Fruit fly (Drosophila melanogaster): ENCODE data around the gene CG31673.

The CG31673 gene

DNA sequence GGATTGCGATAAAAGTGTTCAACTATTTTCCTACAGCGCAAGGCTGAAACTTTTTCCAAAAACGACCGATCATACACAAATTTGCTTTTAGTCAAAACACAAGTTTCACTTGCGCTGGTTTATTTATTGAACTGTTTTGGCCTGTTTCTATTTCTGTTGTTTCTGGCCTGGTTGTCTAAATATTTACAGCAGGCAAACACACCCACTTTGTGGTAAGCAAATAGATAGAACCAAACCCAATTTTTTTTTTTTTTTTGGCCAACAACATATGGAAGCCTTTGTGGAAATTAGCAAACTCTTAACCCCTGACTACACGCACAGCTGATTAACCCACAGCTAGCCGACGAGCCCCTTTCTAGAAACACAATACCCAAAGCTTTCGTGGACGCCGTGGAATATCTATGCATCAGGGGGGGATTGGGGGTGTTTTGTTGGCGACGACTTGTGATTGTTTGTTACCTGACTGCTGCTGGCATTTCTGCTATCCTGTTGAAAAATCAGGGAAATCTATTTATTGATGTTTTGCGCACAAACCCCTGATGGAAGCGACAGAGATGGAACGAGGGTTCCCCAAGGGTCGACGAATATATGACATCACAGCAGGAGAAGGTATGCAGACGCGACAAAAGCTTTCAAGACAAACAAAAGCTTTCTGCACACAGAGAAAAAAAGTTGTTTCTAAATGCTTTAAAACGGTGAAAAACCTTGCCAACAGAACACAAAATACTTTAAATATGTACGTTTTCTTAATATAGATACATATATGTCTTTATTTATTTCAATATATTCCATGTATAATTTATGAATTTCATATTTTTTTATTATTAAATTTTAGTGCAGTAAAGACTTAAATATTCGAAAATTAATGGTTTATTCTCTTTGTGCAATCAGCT, 21.5 kb upstream of the CG31673 start (continued):
- TF ChIP-seq CG8319 (GFP tag; optimal IDR thresholded peaks at IDR 0.05) (no peak), CG4318 (GFP tag; optimal IDR thresholded peaks at IDR 0.05) (no peak), Lpt (GFP tag; optimal IDR thresholded peaks at IDR 0.05) (no peak), Ets96B (tag; optimal IDR thresholded peaks at IDR 0.05) (peak; percentile 44), CG8119 (GFP tag; IDR thresholded peaks at IDR 0.05) (peak; percentile 65; the same call in 2 of the 3 replicates), CG6163 (GFP tag; IDR thresholded peaks at IDR 0.05) (0 out of 3 replicates have a peak, but pooled peaks have one; percentile 31), CG10631 (GFP tag; optimal IDR thresholded peaks at IDR 0.05) (peak; percentile 15), CG6854 (GFP tag; optimal IDR thresholded peaks at IDR 0.05) (no peak), vri (GFP tag; optimal IDR thresholded peaks at IDR 0.05) (peak; percentile 30), CG16779 (tag; optimal IDR thresholded peaks at IDR 0.05) (no peak), Met (GFP tag; optimal IDR thresholded peaks at IDR 0.05) (peak; percentile 10), CG6276 (GFP tag; optimal IDR thresholded peaks at IDR 0.05) (no peak), dsx (GFP tag; optimal IDR thresholded peaks at IDR 0.05; ENCODE audit: poor library complexity, severe bottlenecking) (peak; percentile 24), CG15336 (GFP tag; IDR thresholded peaks at IDR 0.05) (peak; percentile 69), spab (GFP tag; optimal IDR thresholded peaks at IDR 0.05) (no peak), pdm3 (GFP tag; optimal IDR thresholded peaks at IDR 0.05) (peak; percentile 19), Sox14 (GFP tag; optimal IDR thresholded peaks at IDR 0.05) (no peak), OdsH (GFP tag; optimal IDR thresholded peaks at IDR 0.05) (peak; percentile 33), CG10669 (GFP tag; optimal IDR thresholded peaks at IDR 0.05) (no peak), topi (GFP tag; optimal IDR thresholded peaks at IDR 0.05) (peak; percentile 11), CG1621 (tag; optimal IDR thresholded peaks at IDR 0.05) (no peak), Hr4 (GFP tag; optimal IDR thresholded peaks at IDR 0.05) (peak; percentile 3), acj6 (GFP tag; optimal IDR thresholded peaks at IDR 0.05) (peak; percentile 34), CG9139 (GFP tag; optimal IDR thresholded peaks at IDR 0.05) (peak; percentile 3), CG11294 (GFP tag; IDR thresholded peaks at IDR 0.05) (no peak), CG32006 (GFP tag; optimal IDR thresholded peaks at IDR 0.05) (peak; percentile 39), CG31627 (GFP tag; optimal IDR thresholded peaks at IDR 0.05) (no peak), svp (GFP tag) (peak; percentile 62), CG11902 (GFP tag; optimal IDR thresholded peaks at IDR 0.05) (no peak), Blimp-1 (GFP tag; optimal IDR thresholded peaks at IDR 0.05) (no peak), CG11762 (GFP tag; optimal IDR thresholded peaks at IDR 0.05; ENCODE audit: insufficient read depth) (peak; percentile 12)

DNA sequence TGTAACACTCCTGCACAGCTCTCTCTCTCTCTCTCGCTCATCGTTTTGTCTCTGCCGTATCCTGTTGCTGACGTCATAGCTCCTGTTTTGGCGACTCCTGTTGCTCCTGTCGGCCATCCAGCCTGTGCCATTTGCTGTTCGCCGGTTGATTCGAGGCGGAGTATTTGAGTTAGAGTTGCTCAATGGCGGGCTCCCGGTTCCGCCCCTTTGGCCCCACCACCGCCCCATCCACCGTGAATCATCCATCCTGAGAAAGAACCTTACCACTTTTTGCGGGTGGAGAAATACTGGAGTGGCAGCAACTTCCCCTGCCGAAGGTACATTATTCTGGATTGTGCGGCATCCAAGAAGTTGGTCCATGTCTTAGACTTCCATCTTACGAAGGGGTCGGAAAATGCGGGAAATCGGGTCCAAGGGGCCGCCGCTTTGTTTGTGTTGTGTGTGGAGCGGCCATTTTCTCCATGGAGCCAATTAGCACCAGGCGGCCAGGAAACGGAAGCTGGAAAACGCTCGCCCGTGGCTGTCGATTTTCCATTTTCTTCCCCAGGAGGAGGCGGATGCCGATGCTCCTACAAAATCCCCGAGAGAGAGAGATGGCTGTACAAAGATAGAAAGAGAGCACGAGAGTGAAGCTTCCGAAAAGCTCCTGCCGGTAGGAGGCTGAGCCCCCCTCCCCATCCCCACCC, 20.8 kb upstream of the CG31673 start:
- TF ChIP-seq CG8632 (GFP tag; optimal IDR thresholded peaks at IDR 0.05) (no peak), CG10631 (GFP tag; optimal IDR thresholded peaks at IDR 0.05) (no peak), CG11294 (GFP tag; IDR thresholded peaks at IDR 0.05) (no peak), lz (GFP tag; optimal IDR thresholded peaks at IDR 0.05) (no peak), Ets96B (tag; optimal IDR thresholded peaks at IDR 0.05) (no peak), OdsH (GFP tag; optimal IDR thresholded peaks at IDR 0.05) (no peak), CG6808 (GFP tag; optimal IDR thresholded peaks at IDR 0.05) (no peak), Eip78C (GFP tag) (no peak), CG11902 (GFP tag; optimal IDR thresholded peaks at IDR 0.05) (no peak), acj6 (GFP tag; optimal IDR thresholded peaks at IDR 0.05) (no peak), Gug (GFP tag; IDR thresholded peaks at IDR 0.05) (no peak), dsx (GFP tag; optimal IDR thresholded peaks at IDR 0.05; ENCODE audit: poor library complexity, severe bottlenecking) (no peak)

DNA sequence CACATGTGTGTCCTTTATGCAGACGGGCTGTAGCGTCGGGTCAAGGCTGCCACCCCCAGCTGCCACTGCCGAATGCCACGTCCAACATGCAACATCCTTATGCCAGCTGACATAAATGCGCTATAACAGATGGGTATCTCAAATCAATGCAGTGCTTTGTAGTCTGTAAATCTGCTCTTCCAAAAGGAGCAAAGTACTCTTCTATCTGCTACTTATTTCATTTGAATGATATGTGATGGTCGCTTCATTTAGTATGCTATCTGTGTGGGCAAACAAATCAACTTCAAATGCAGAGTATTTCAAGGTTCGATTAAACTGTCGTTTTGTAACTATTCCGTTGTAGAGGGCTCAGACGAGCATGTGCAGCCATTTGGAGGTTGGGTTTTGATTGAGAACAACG, 20.2 kb upstream of the CG31673 start:
- no peak for TF ChIP-seq CG34406 (GFP tag; optimal IDR thresholded peaks at IDR 0.05)
- TF ChIP-seq CG11294 (GFP tag; IDR thresholded peaks at IDR 0.05) = peak; percentile 60; the same call in 1 of the 2 replicates
- TF ChIP-seq CG10631 (GFP tag; optimal IDR thresholded peaks at IDR 0.05) = no peak
- no peak for TF ChIP-seq fd59A (GFP tag; optimal IDR thresholded peaks at IDR 0.05)
- peak; percentile 6 for TF ChIP-seq CG6276 (GFP tag; optimal IDR thresholded peaks at IDR 0.05)
- no peak for TF ChIP-seq lz (GFP tag; optimal IDR thresholded peaks at IDR 0.05)
- TF ChIP-seq eg (GFP tag; IDR thresholded peaks at IDR 0.05) = peak; percentile 54; the same call in 1 of the 3 replicates
- peak; percentile 10 for TF ChIP-seq CG3032 (tag; optimal IDR thresholded peaks at IDR 0.05)
- TF ChIP-seq CG10669 (GFP tag; optimal IDR thresholded peaks at IDR 0.05) = peak; percentile 31
